Fruit fly (Drosophila melanogaster): ENCODE data around the gene Polr3D.
A peak's percentile ranks its signal among the peaks of the same experiment; 100 is the strongest.

The Polr3D gene

DNA sequence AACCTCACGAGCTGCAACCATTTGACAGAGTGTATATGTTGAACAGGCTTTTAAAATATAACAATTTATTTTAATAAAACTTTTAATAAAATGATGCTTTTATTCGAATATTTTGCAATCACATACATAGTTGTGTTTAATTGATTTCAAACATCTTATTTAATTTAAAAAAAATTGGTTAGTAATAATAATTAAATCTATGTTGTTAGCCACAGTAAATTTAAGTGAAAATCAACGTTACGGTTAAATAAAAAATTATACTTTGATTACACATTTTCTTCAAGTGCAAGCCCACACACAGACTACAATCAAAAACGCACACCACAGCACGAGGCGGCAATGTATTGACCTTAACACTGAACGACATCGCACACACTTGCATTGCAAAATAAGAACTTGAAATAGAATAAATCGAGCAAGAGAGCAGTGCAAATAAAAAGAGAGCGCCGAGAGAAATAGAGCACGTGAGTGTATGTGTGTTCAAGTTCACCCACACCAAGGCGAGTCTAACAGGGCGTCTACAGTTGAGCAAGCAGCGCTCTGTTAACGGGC lies 46.3 kb downstream of the Polr3D start (continued):
- TF ChIP-seq Pdp1 (GFP tag; optimal IDR thresholded peaks at IDR 0.05) (no peak), oc (tag; optimal IDR thresholded peaks at IDR 0.05) (no peak), CG15514 (GFP tag; optimal IDR thresholded peaks at IDR 0.05) (no peak), lilli (GFP tag; optimal IDR thresholded peaks at IDR 0.05) (no peak), Dad (GFP tag; optimal IDR thresholded peaks at IDR 0.05) (no peak), pros (GFP tag; optimal IDR thresholded peaks at IDR 0.05) (no peak), Nf-YB (GFP tag; optimal IDR thresholded peaks at IDR 0.05) (no peak), CG4730 (GFP tag; IDR thresholded peaks at IDR 0.05) (no peak), Doc3 (GFP tag; IDR thresholded peaks at IDR 0.05; ENCODE audit: partially characterized antibody) (no peak), C15 (GFP tag; IDR thresholded peaks at IDR 0.05) (no peak), CG7928 (GFP tag; optimal IDR thresholded peaks at IDR 0.05) (no peak), Six4 (GFP tag; optimal IDR thresholded peaks at IDR 0.05) (no peak), TFAM (GFP tag; optimal IDR thresholded peaks at IDR 0.05) (no peak), sens (GFP tag) (peak; percentile 65), onecut (GFP tag; IDR thresholded peaks at IDR 0.05) (no peak), Hr3 (GFP tag; optimal IDR thresholded peaks at IDR 0.05) (peak; percentile 5), bsh (GFP tag; optimal IDR thresholded peaks at IDR 0.05) (peak; percentile 49 to 80), CG34422 (GFP tag; IDR thresholded peaks at IDR 0.05) (no peak), CG2199 (GFP tag; IDR thresholded peaks at IDR 0.05) (no peak), gsb (GFP tag; IDR thresholded peaks at IDR 0.05) (no peak), Gsc (GFP tag; IDR thresholded peaks at IDR 0.05) (no peak), Myb (GFP tag; optimal IDR thresholded peaks at IDR 0.05) (no peak), Atf6 (GFP tag; IDR thresholded peaks at IDR 0.05) (no peak), p53 (GFP tag; optimal IDR thresholded peaks at IDR 0.05) (no peak), CG8089 (GFP tag; optimal IDR thresholded peaks at IDR 0.05) (no peak), CG5953 (GFP tag; IDR thresholded peaks at IDR 0.05) (no peak), CG10979 (tag; optimal IDR thresholded peaks at IDR 0.05) (peak; percentile 55), vfl (GFP tag; optimal IDR thresholded peaks at IDR 0.05) (no peak), stc (GFP tag; IDR thresholded peaks at IDR 0.05) (no peak), dati (GFP tag; IDR thresholded peaks at IDR 0.05) (no peak), CG9727 (GFP tag; optimal IDR thresholded peaks at IDR 0.05) (peak; percentile 40), jigr1 (GFP tag; IDR thresholded peaks at IDR 0.05) (no peak), CG1647 (GFP tag; optimal IDR thresholded peaks at IDR 0.05) (no peak), trem (tag; optimal IDR thresholded peaks at IDR 0.05) (no peak), CG30403 (GFP tag; optimal IDR thresholded peaks at IDR 0.05) (peak; percentile 36), CG33213 (GFP tag; optimal IDR thresholded peaks at IDR 0.05) (no peak), D19A (tag; optimal IDR thresholded peaks at IDR 0.05) (peak; percentile 48), sug (tag; optimal IDR thresholded peaks at IDR 0.05) (no peak), gcm (GFP tag; optimal IDR thresholded peaks at IDR 0.05) (peak; percentile 19), zfh2 (GFP tag; optimal IDR thresholded peaks at IDR 0.05) (no peak), CG4360 (GFP tag; IDR thresholded peaks at IDR 0.05) (no peak), CG3407 (GFP tag; optimal IDR thresholded peaks at IDR 0.05) (no peak), hkb (optimal IDR thresholded peaks at IDR 0.05) (no peak), hkb (GFP tag; IDR thresholded peaks at IDR 0.05) (no peak), crp (GFP tag; optimal IDR thresholded peaks at IDR 0.05) (no peak), CG17568 (GFP tag; optimal IDR thresholded peaks at IDR 0.05) (no peak), CG14014 (GFP tag; IDR thresholded peaks at IDR 0.05) (peak; percentile 23; the same call in 1 of the 2 replicates), ap (GFP tag; IDR thresholded peaks at IDR 0.05) (no peak), Ptx1 (GFP tag; IDR thresholded peaks at IDR 0.05) (0 out of 2 replicates have a peak, but pooled peaks have one; percentile 24), cato (GFP tag; optimal IDR thresholded peaks at IDR 0.05; ENCODE audit: borderline replicate concordance) (no peak), pb (GFP tag; optimal IDR thresholded peaks at IDR 0.05) (no peak), CG17361 (GFP tag; IDR thresholded peaks at IDR 0.05) (peak; percentile 62; the same call in 2 of the 3 replicates)
